Fruit fly (Drosophila melanogaster) S2 (cell line): Measurements from ENCODE around the gene CG5846.

Experiments
- CG8478 ChIP-seq: fragments of >200 bp; optimal IDR thresholded peaks from 2 replicates; lab custom pipeline; 2018
- CTCF ChIP-seq, 2 experiments: fragments of >200 bp; optimal IDR thresholded peaks; 2 replicates each; lab custom pipeline; 2018

DNA sequence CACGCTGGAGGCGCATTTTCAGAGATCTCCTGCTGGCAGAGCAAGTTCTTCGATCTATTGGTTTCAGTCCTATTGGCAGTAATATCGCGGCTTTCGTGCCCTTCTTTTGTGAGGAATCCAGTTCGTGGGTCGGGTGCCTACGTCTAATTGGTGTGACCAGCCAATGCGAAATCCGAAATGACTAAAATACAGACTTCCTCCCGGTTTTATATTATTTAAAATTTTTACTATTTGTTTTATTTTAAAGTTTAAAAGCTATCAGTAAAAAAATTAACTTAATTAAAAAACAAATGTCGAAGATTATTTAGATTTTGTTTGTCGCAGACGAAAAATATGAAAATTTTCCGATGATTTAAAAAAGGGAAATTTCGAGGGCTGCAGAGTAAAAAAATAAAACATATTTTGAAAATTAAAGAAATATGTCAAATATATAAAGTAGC, 6.6 kb upstream of the CG5846 start, which contains the start of gene CG5850:
- TF ChIP-seq CG8478 (lab: Kevin White, UChicago) (no peak), CTCF (optimal IDR thresholded peaks at IDR 0.05; lab: Kevin White, UChicago) (no peak)
